Fruit fly (Drosophila melanogaster): ENCODE results near the gene Taf9.

Gene Taf9

DNA sequence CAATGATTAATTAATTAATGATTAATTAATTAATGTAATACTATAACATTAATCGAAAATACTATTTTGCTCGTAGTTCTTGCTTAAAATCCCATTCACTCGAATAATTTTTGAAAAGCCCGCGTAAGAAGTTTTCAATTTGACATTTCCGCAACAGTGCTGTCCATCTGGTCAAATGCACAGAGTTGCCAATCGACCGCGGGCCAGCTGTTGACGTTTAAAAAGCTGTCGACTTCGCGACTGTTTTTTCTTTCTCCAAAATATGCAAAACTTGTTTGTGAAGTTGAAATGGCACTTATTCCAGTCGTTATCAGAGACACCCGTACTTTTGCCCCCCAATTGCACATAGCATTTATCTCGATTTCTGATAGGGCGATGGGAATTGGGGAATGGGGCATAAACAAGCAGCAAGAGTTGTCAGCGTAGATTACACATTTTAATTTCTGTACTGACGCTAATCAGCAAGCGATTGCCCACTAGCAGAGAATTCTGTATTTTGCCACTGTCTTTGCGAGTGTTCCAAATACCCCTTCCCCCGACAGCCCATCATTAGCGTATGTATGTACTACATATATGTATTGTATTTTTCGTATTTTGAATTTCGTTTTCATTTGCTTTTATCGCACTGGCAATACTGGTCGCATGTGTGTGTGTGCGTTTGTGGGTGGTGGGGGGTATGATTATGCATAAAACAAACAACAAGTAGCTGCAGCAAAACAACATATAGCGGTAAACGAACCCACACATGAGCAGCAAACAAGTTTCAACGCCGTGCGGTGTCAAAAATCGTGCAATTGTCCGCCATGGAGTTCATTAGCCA, 14.7 kb downstream of the Taf9 start, which contains the start of gene Srx (continued):
- TF ChIP-seq CG4854 (GFP tag; optimal IDR thresholded peaks at IDR 0.05) (no peak), sug (tag; optimal IDR thresholded peaks at IDR 0.05) (peak; percentile 94), CG13894 (tag; optimal IDR thresholded peaks at IDR 0.05) (no peak), Ets65A (GFP tag) (peak; percentile 68), Dfd (GFP tag; optimal IDR thresholded peaks at IDR 0.05) (no peak), Nf-YA (GFP tag; IDR thresholded peaks at IDR 0.05) (no peak), CG32767 (GFP tag; IDR thresholded peaks at IDR 0.05) (no peak), phol (tag; optimal IDR thresholded peaks at IDR 0.05) (peak; percentile 29), CG10366 (GFP tag; IDR thresholded peaks at IDR 0.05) (no peak), CG12299 (tag; optimal IDR thresholded peaks at IDR 0.05) (peak; percentile 17), CG32532 (GFP tag; IDR thresholded peaks at IDR 0.05) (no peak), dan (GFP tag; IDR thresholded peaks at IDR 0.05) (no peak), CG17385 (GFP tag; optimal IDR thresholded peaks at IDR 0.05) (peak; percentile 21), BEAF-32 (GFP tag; optimal IDR thresholded peaks at IDR 0.05) (peak; percentile 42), Sin3A (optimal IDR thresholded peaks at IDR 0.05) (peak; percentile 11), CG11723 (GFP tag; optimal IDR thresholded peaks at IDR 0.05) (no peak), CG9876 (GFP tag; optimal IDR thresholded peaks at IDR 0.05) (no peak), Sox102F (GFP tag; optimal IDR thresholded peaks at IDR 0.05) (no peak), cad (GFP tag; optimal IDR thresholded peaks at IDR 0.05) (no peak), jigr1 (GFP tag; IDR thresholded peaks at IDR 0.05) (no peak), CG9215 (GFP tag; IDR thresholded peaks at IDR 0.05) (peak; percentile 37; the same call in 1 of the 2 replicates), Mad (GFP tag; optimal IDR thresholded peaks at IDR 0.05) (no peak), Antp (GFP tag; optimal IDR thresholded peaks at IDR 0.05) (peak; percentile 11), CG17612 (GFP tag; IDR thresholded peaks at IDR 0.05) (no peak), sim (GFP tag; IDR thresholded peaks at IDR 0.05) (no peak), nmo (GFP tag; optimal IDR thresholded peaks at IDR 0.05) (peak; percentile 14), scrt (GFP tag; optimal IDR thresholded peaks at IDR 0.05) (no peak), shn (GFP tag; optimal IDR thresholded peaks at IDR 0.05) (peak; percentile 15), CG2120 (GFP tag; optimal IDR thresholded peaks at IDR 0.05) (peak; percentile 30), CHES-1-like (GFP tag; optimal IDR thresholded peaks at IDR 0.05) (no peak), Atf6 (GFP tag; IDR thresholded peaks at IDR 0.05) (no peak), CG13123 (GFP tag; optimal IDR thresholded peaks at IDR 0.05) (no peak), dmrt11E (tag; optimal IDR thresholded peaks at IDR 0.05) (no peak), Drgx (GFP tag; IDR thresholded peaks at IDR 0.05) (peak; percentile 39; the same call in 1 of the 2 replicates), zen2 (GFP tag; IDR thresholded peaks at IDR 0.05; ENCODE audit: partially characterized antibody) (no peak), grau (tag; optimal IDR thresholded peaks at IDR 0.05) (peak; percentile 5), insv (GFP tag; optimal IDR thresholded peaks at IDR 0.05) (peak in 1 of 2 experiments; percentile 4), CG6272 (GFP tag; IDR thresholded peaks at IDR 0.05) (no peak), CG34376 (GFP tag; optimal IDR thresholded peaks at IDR 0.05) (peak; percentile 79), MESR4 (GFP tag; optimal IDR thresholded peaks at IDR 0.05) (peak; percentile 23), CG12236 (GFP tag; optimal IDR thresholded peaks at IDR 0.05) (no peak), CG13424 (tag; optimal IDR thresholded peaks at IDR 0.05) (peak; percentile 44), Hmr (GFP tag; optimal IDR thresholded peaks at IDR 0.05) (peak; percentile 2), eve (GFP tag; optimal IDR thresholded peaks at IDR 0.05) (no peak), stwl (tag; optimal IDR thresholded peaks at IDR 0.05) (peak; percentile 7), twi (tag; optimal IDR thresholded peaks at IDR 0.05) (no peak), CG13287 (GFP tag; IDR thresholded peaks at IDR 0.05; ENCODE audit: partially characterized antibody) (peak; percentile 14; the same call in 1 of the 2 replicates), BtbVII (GFP tag; optimal IDR thresholded peaks at IDR 0.05) (no peak), CG15514 (GFP tag; optimal IDR thresholded peaks at IDR 0.05) (peak; percentile 48), CG34422 (GFP tag; IDR thresholded peaks at IDR 0.05) (no peak)

All from whole organism, embryonic.